Fruit fly (Drosophila melanogaster): ENCODE data around the gene CG2926.

The CG2926 gene

DNA sequence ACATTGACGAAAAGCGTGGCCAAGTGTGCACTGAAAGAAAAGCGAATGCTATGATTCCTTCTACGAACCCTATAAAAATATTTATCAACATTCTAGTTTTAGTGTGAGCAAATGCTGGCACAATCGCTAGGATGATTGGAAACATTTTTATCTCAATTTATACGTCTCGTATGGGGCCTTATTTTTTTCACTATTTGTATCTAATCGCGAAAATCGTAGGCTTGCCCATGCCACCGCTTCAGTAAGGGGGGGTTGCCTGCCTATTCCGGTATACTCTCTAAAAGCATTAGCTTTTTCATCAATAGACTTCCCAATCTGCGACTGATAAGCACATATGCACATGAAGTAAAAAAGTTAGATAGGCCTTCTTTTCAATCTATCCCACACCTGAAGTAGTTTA is 22.6 kb downstream of the CG2926 start (continued):
- TF ChIP-seq scrt (GFP tag; optimal IDR thresholded peaks at IDR 0.05) (peak; percentile 60), CG17328 (GFP tag; IDR thresholded peaks at IDR 0.05) (peak; percentile 80), CG12769 (tag; optimal IDR thresholded peaks at IDR 0.05) (peak; percentile 88), Neu2 (GFP tag; optimal IDR thresholded peaks at IDR 0.05; ENCODE audit: borderline replicate concordance) (no peak), CG7745 (tag; optimal IDR thresholded peaks at IDR 0.05) (no peak), Hr3 (GFP tag; optimal IDR thresholded peaks at IDR 0.05) (peak; percentile 74), bab2 (GFP tag; optimal IDR thresholded peaks at IDR 0.05) (peak; percentile 82), CG1529 (GFP tag; optimal IDR thresholded peaks at IDR 0.05) (peak; percentile 70), gro (GFP tag; optimal IDR thresholded peaks at IDR 0.05) (peak; percentile 82), CG6813 (GFP tag; optimal IDR thresholded peaks at IDR 0.05) (peak; percentile 76), CG15514 (GFP tag; optimal IDR thresholded peaks at IDR 0.05) (peak; percentile 80), chif (GFP tag; optimal IDR thresholded peaks at IDR 0.05) (peak; percentile 46 to 70), CG3847 (GFP tag; IDR thresholded peaks at IDR 0.05) (peak; percentile 82), CG10274 (GFP tag; optimal IDR thresholded peaks at IDR 0.05) (peak; percentile 36), CG3065 (GFP tag; optimal IDR thresholded peaks at IDR 0.05) (no peak), CG2129 (GFP tag; IDR thresholded peaks at IDR 0.05; ENCODE audit: partially characterized antibody) (no peak), CG11398 (GFP tag; optimal IDR thresholded peaks at IDR 0.05) (peak; percentile 49), CG10321 (GFP tag; IDR thresholded peaks at IDR 0.05) (peak; percentile 41; the same call in 1 of the 2 replicates), slou (GFP tag; optimal IDR thresholded peaks at IDR 0.05) (peak; percentile 40), CG14965 (GFP tag; optimal IDR thresholded peaks at IDR 0.05; ENCODE audit: borderline replicate concordance) (peak; percentile 36), CG13424 (tag; optimal IDR thresholded peaks at IDR 0.05) (peak; percentile 79), ttk (GFP tag; IDR thresholded peaks at IDR 0.05) (peak; percentile 84), ash1 (GFP tag; optimal IDR thresholded peaks at IDR 0.05) (no peak), Pdp1 (GFP tag; optimal IDR thresholded peaks at IDR 0.05) (peak; percentile 74 to 78), CG11695 (GFP tag; IDR thresholded peaks at IDR 0.05) (peak; percentile 89), Ada2b (GFP tag; IDR thresholded peaks at IDR 0.05) (peak; percentile 91), nerfin-1 (tag; optimal IDR thresholded peaks at IDR 0.05) (peak; percentile 60), bbx (GFP tag; IDR thresholded peaks at IDR 0.05; ENCODE audit: partially characterized antibody) (no peak), Hr39 (optimal IDR thresholded peaks at IDR 0.05) (no peak), CG17802 (tag; optimal IDR thresholded peaks at IDR 0.05) (peak; percentile 59), Fer1 (GFP tag; optimal IDR thresholded peaks at IDR 0.05) (peak; percentile 82), ftz-f1 (GFP tag; optimal IDR thresholded peaks at IDR 0.05) (no peak), vnd (GFP tag; IDR thresholded peaks at IDR 0.05; ENCODE audit: partially characterized antibody) (no peak), CG16813 (GFP tag; IDR thresholded peaks at IDR 0.05; ENCODE audit: partially characterized antibody) (no peak), CG33213 (GFP tag; optimal IDR thresholded peaks at IDR 0.05) (peak; percentile 59), CG15601 (tag; optimal IDR thresholded peaks at IDR 0.05) (peak; percentile 33), vfl (GFP tag; optimal IDR thresholded peaks at IDR 0.05) (peak; percentile 17), CG31441 (GFP tag; IDR thresholded peaks at IDR 0.05) (no peak; the same call in 1 of the 2 replicates), Dek (tag; optimal IDR thresholded peaks at IDR 0.05) (peak; percentile 79), Opbp (GFP tag; IDR thresholded peaks at IDR 0.05; ENCODE audit: partially characterized antibody) (no peak), her (GFP tag; optimal IDR thresholded peaks at IDR 0.05) (peak; percentile 28), MESR4 (GFP tag; optimal IDR thresholded peaks at IDR 0.05) (peak; percentile 4), CG8359 (GFP tag; optimal IDR thresholded peaks at IDR 0.05; ENCODE audit: borderline replicate concordance) (peak; percentile 5), Scr (GFP tag; IDR thresholded peaks at IDR 0.05; ENCODE audit: partially characterized antibody) (no peak), CG17612 (GFP tag; IDR thresholded peaks at IDR 0.05) (peak; percentile 69), CkIIα-i1 (GFP tag; IDR thresholded peaks at IDR 0.05) (no peak), Doc2 (GFP tag; IDR thresholded peaks at IDR 0.05) (peak; percentile 79), CG14710 (tag; optimal IDR thresholded peaks at IDR 0.05) (peak; percentile 28), z (GFP tag; IDR thresholded peaks at IDR 0.05) (no peak; the same call in 2 of the 3 replicates), Lhr (GFP tag; optimal IDR thresholded peaks at IDR 0.05) (peak; percentile 30)
